Fruit fly (Drosophila melanogaster) whole organism, embryonic: ENCODE measurements around the gene Or67a.

Source experiments
- Aef1 ChIP-seq: fragments of 200-800 bp; sonication (Bioruptor generic); IDR thresholded peaks from 3 replicates; pipeline ENCODE4 v1.3.6; 2022; ENCODE audit warnings: missing biosample characterization, missing genetic modification characterization
- BtbVII ChIP-seq: fragments of 200-800 bp; sonication (Bioruptor generic); optimal IDR thresholded peaks from 3 replicates; lab custom pipeline; 2017; ENCODE audit warnings: missing biosample characterization, mild to moderate bottlenecking, missing genetic modification characterization
- CG10366 ChIP-seq: fragments of 200-800 bp; sonication (Bioruptor generic); IDR thresholded peaks from 2 replicates; pipeline ENCODE4 v1.3.6; 2022; ENCODE audit warnings: missing biosample characterization, missing genetic modification characterization
- CG10431 ChIP-seq: fragments of 200-800 bp; sonication (Bioruptor generic); optimal IDR thresholded peaks from 3 replicates; lab custom pipeline; 2018; ENCODE audit warnings: missing biosample characterization, mild to moderate bottlenecking, missing genetic modification characterization
- CG11085 ChIP-seq: fragments of 200-800 bp; sonication (Bioruptor generic); IDR thresholded peaks from 2 replicates; pipeline ENCODE4 v1.3.6; 2022; ENCODE audit warnings: missing biosample characterization, missing genetic modification characterization
- CG11093 ChIP-seq: fragments of 200-800 bp; sonication (Bioruptor generic); IDR thresholded peaks from 3 replicates; pipeline ENCODE4 v1.3.6; 2022; ENCODE audit warnings: missing biosample characterization, missing genetic modification characterization
- CG11504 ChIP-seq: fragments of 200-800 bp; sonication (Bioruptor generic); optimal IDR thresholded peaks from 3 replicates; lab custom pipeline; 2019; ENCODE audit warnings: missing biosample characterization, mild to moderate bottlenecking, missing genetic modification characterization, moderate library complexity
- CG12104 ChIP-seq: fragments of 200-800 bp; sonication (Bioruptor generic); optimal IDR thresholded peaks from 3 replicates; lab custom pipeline; 2016; ENCODE audit warnings: missing biosample characterization, missing genetic modification characterization
- CG13424 ChIP-seq: fragments of 200-800 bp; sonication (Bioruptor generic); optimal IDR thresholded peaks from 2 replicates; lab custom pipeline; 2019; ENCODE audit warnings: missing biosample characterization, mild to moderate bottlenecking, missing genetic modification characterization, moderate library complexity
- CG13775 ChIP-seq: fragments of 200-800 bp; sonication (Bioruptor generic); optimal IDR thresholded peaks from 3 replicates; lab custom pipeline; 2017; ENCODE audit warnings: missing biosample characterization, mild to moderate bottlenecking, missing genetic modification characterization
- CG15514 ChIP-seq: fragments of 200-800 bp; sonication (Bioruptor generic); optimal IDR thresholded peaks from 3 replicates; lab custom pipeline; 2017; ENCODE audit warnings: missing biosample characterization, missing genetic modification characterization, mild to moderate bottlenecking, moderate library complexity, missing genetic modification reagents
- CG31441 ChIP-seq: fragments of 200-800 bp; sonication (Bioruptor generic); IDR thresholded peaks from 2 replicates; pipeline ENCODE4 v1.3.6; 2022; ENCODE audit warnings: missing biosample characterization, missing genetic modification characterization
- CG4282 ChIP-seq: fragments of 200-800 bp; sonication (Bioruptor generic); optimal IDR thresholded peaks from 2 replicates; lab custom pipeline; 2016; ENCODE audit warnings: missing biosample characterization, missing genetic modification characterization
- CG6765 ChIP-seq: fragments of 200-800 bp; sonication (Bioruptor generic); optimal IDR thresholded peaks from 3 replicates; lab custom pipeline; 2017; ENCODE audit warnings: missing biosample characterization, mild to moderate bottlenecking, missing genetic modification characterization
- CG7556 ChIP-seq: fragments of 200-800 bp; sonication (Bioruptor generic); optimal IDR thresholded peaks from 2 replicates; lab custom pipeline; 2017; ENCODE audit warnings: missing biosample characterization, mild to moderate bottlenecking, missing genetic modification characterization
- CG8388 ChIP-seq: fragments of 200-800 bp; sonication (Bioruptor generic); optimal IDR thresholded peaks from 2 replicates; lab custom pipeline; 2019; ENCODE audit warnings: missing biosample characterization, mild to moderate bottlenecking, missing genetic modification characterization, moderate library complexity
- CG8924 ChIP-seq: fragments of 200-800 bp; optimal IDR thresholded peaks from 3 replicates; lab custom pipeline; 2019; ENCODE audit warnings: missing biosample characterization, mild to moderate bottlenecking, missing genetic modification characterization, moderate library complexity
- Dek ChIP-seq: fragments of 200-800 bp; sonication (Bioruptor generic); optimal IDR thresholded peaks from 3 replicates; lab custom pipeline; 2019; ENCODE audit warnings: missing biosample characterization, mild to moderate bottlenecking, missing genetic modification characterization, moderate library complexity
- Drgx ChIP-seq: fragments of 200-800 bp; sonication (Bioruptor generic); IDR thresholded peaks from 2 replicates; pipeline ENCODE4 v1.3.6; 2022; ENCODE audit warnings: missing biosample characterization, missing genetic modification characterization
- Fer3 ChIP-seq: fragments of 200-800 bp; sonication (Bioruptor generic); optimal IDR thresholded peaks from 2 replicates; lab custom pipeline; 2018; ENCODE audit warnings: missing biosample characterization, mild to moderate bottlenecking, missing genetic modification characterization, moderate library complexity
- H15 ChIP-seq: fragments of 200-800 bp; sonication (Bioruptor generic); IDR thresholded peaks from 3 replicates; pipeline ENCODE4 v1.3.6; 2022; ENCODE audit warnings: missing biosample characterization, missing genetic modification characterization
- Lpt ChIP-seq: fragments of >200 bp; optimal IDR thresholded peaks from 2 replicates; lab custom pipeline; 2018; ENCODE audit warnings: missing biosample characterization, missing genetic modification characterization
- MTF-1 ChIP-seq: fragments of 200-800 bp; sonication (Bioruptor generic); optimal IDR thresholded peaks from 2 replicates; lab custom pipeline; 2018; ENCODE audit warnings: missing biosample characterization, mild to moderate bottlenecking, missing genetic modification characterization, borderline replicate concordance
- Med ChIP-seq: fragments of 200-800 bp; sonication (Bioruptor generic); peaks from one replicate; lab custom pipeline; 2016; ENCODE audit warnings: missing biosample characterization, missing genetic modification characterization, mild to moderate bottlenecking, inconsistent platforms, moderate library complexity
- Ptx1 ChIP-seq: fragments of 200-800 bp; sonication (Bioruptor generic); IDR thresholded peaks from 2 replicates; pipeline ENCODE4 v1.3.6; 2022; ENCODE audit warnings: missing biosample characterization, missing genetic modification characterization
- Six4 ChIP-seq: fragments of 200-800 bp; sonication (Bioruptor generic); optimal IDR thresholded peaks from 2 replicates; lab custom pipeline; 2016; ENCODE audit warnings: missing biosample characterization, missing genetic modification characterization
- Sry-δ ChIP-seq: fragments of 200-800 bp; sonication (Bioruptor generic); optimal IDR thresholded peaks from 2 replicates; lab custom pipeline; 2016; ENCODE audit warnings: missing biosample characterization, missing genetic modification characterization
- al ChIP-seq: fragments of 200-800 bp; sonication (Bioruptor generic); IDR thresholded peaks from 2 replicates; pipeline ENCODE4 v1.3.6; 2022; ENCODE audit warnings: missing biosample characterization, missing genetic modification characterization
- bsh ChIP-seq, 2 experiments: fragments of 200-800 bp; sonication (Bioruptor generic); optimal IDR thresholded peaks; 2 replicates each; lab custom pipeline; 2017 to 2018; ENCODE audit warnings: mild to moderate bottlenecking in 2 of 2, missing biosample characterization in 2 of 2, missing genetic modification characterization in 2 of 2, moderate library complexity in 1 of 2
- chm ChIP-seq: fragments of 200-800 bp; sonication (Bioruptor generic); IDR thresholded peaks from 2 replicates; pipeline ENCODE4 v1.3.6; 2022; ENCODE audit warnings: missing biosample characterization, missing genetic modification characterization
- cwo ChIP-seq: fragments of 200-800 bp; sonication (Bioruptor generic); optimal IDR thresholded peaks from 3 replicates; lab custom pipeline; 2017; ENCODE audit warnings: missing biosample characterization, missing genetic modification characterization, mild to moderate bottlenecking, moderate library complexity, missing genetic modification reagents
- disco-r ChIP-seq: fragments of 200-800 bp; sonication (Bioruptor generic); optimal IDR thresholded peaks from 2 replicates; lab custom pipeline; 2016; ENCODE audit warnings: missing biosample characterization, missing genetic modification characterization
- dm ChIP-seq: fragments of 200-800 bp; sonication (Bioruptor generic); optimal IDR thresholded peaks from 3 replicates; lab custom pipeline; 2016; ENCODE audit warnings: missing biosample characterization, missing genetic modification characterization
- gce ChIP-seq: fragments of 200-800 bp; sonication (Bioruptor generic); IDR thresholded peaks from 3 replicates; pipeline ENCODE4 v1.3.6; 2022; ENCODE audit warnings: missing biosample characterization, missing genetic modification characterization
- gcm2 ChIP-seq: fragments of 200-800 bp; sonication (Bioruptor generic); optimal IDR thresholded peaks from 2 replicates; lab custom pipeline; 2016; ENCODE audit warnings: missing biosample characterization, missing genetic modification characterization
- insv ChIP-seq, 2 experiments: fragments of 200-800 bp; sonication (Bioruptor generic); optimal IDR thresholded peaks; 3 replicates each; lab custom pipeline; 2016 to 2018; ENCODE audit warnings: missing biosample characterization in 2 of 2, missing genetic modification characterization in 2 of 2
- kni ChIP-seq: fragments of 200-800 bp; sonication (Bioruptor generic); optimal IDR thresholded peaks from 3 replicates; lab custom pipeline; 2017; ENCODE audit warnings: mild to moderate bottlenecking, missing biosample characterization, missing genetic modification reagents, missing genetic modification characterization
- mld ChIP-seq: fragments of 200-800 bp; sonication (Bioruptor generic); IDR thresholded peaks from 3 replicates; pipeline ENCODE4 v1.3.6; 2022; ENCODE audit warnings: missing biosample characterization, missing genetic modification characterization; ENCODE audit not compliant: partially characterized antibody
- nau ChIP-seq: fragments of 200-800 bp; sonication (Bioruptor generic); optimal IDR thresholded peaks from 3 replicates; lab custom pipeline; 2017; ENCODE audit warnings: missing biosample characterization, mild to moderate bottlenecking, missing genetic modification characterization, missing genetic modification reagents
- org-1 ChIP-seq: fragments of 200-800 bp; sonication (Bioruptor generic); optimal IDR thresholded peaks from 2 replicates; lab custom pipeline; 2017; ENCODE audit warnings: missing biosample characterization, missing genetic modification characterization
- pan ChIP-seq, 4 experiments: fragments of >200 bp in 3 of 4; fragments of 200-800 bp in 1 of 4; sonication (Bioruptor generic) in 1 of 4; optimal IDR thresholded peaks in 3 of 4; IDR thresholded peaks in 1 of 4; 2 replicates each; pipeline versions ENCODE4 v1.3.6 to Lab custom; 2017 to 2022; ENCODE audit warnings: missing biosample characterization in 2 of 4, missing genetic modification characterization in 2 of 4, mixed read lengths in 1 of 4
- phol ChIP-seq: fragments of 200-800 bp; sonication (Bioruptor generic); optimal IDR thresholded peaks from 3 replicates; lab custom pipeline; 2018; ENCODE audit warnings: missing biosample characterization, mild to moderate bottlenecking, missing genetic modification characterization, moderate library complexity
- pum ChIP-seq: fragments of 200-800 bp; sonication (Bioruptor generic); optimal IDR thresholded peaks from 2 replicates; lab custom pipeline; 2016; ENCODE audit warnings: missing biosample characterization, missing genetic modification characterization
- row ChIP-seq: fragments of 200-800 bp; sonication (Bioruptor generic); IDR thresholded peaks from 3 replicates; pipeline ENCODE4 v1.3.6; 2022; ENCODE audit warnings: missing biosample characterization, missing genetic modification characterization
- salm ChIP-seq: fragments of 200-800 bp; sonication (Bioruptor generic); optimal IDR thresholded peaks from 2 replicates; lab custom pipeline; 2018; ENCODE audit warnings: missing biosample characterization, mild to moderate bottlenecking, missing genetic modification characterization
- sob ChIP-seq: fragments of 200-800 bp; sonication (Bioruptor generic); IDR thresholded peaks from 2 replicates; pipeline ENCODE4 v1.3.6; 2022; ENCODE audit warnings: missing biosample characterization, missing genetic modification characterization
- stwl ChIP-seq: fragments of 200-800 bp; sonication (Bioruptor generic); optimal IDR thresholded peaks from 3 replicates; lab custom pipeline; 2018; ENCODE audit warnings: missing biosample characterization, mild to moderate bottlenecking, missing genetic modification characterization, moderate library complexity
- tap ChIP-seq: fragments of 200-800 bp; optimal IDR thresholded peaks from 3 replicates; lab custom pipeline; 2019; ENCODE audit warnings: missing biosample characterization, mild to moderate bottlenecking, missing genetic modification characterization, moderate library complexity
- yki ChIP-seq: fragments of >200 bp; optimal IDR thresholded peaks from 3 replicates; lab custom pipeline; 2018

Or67a gene

DNA sequence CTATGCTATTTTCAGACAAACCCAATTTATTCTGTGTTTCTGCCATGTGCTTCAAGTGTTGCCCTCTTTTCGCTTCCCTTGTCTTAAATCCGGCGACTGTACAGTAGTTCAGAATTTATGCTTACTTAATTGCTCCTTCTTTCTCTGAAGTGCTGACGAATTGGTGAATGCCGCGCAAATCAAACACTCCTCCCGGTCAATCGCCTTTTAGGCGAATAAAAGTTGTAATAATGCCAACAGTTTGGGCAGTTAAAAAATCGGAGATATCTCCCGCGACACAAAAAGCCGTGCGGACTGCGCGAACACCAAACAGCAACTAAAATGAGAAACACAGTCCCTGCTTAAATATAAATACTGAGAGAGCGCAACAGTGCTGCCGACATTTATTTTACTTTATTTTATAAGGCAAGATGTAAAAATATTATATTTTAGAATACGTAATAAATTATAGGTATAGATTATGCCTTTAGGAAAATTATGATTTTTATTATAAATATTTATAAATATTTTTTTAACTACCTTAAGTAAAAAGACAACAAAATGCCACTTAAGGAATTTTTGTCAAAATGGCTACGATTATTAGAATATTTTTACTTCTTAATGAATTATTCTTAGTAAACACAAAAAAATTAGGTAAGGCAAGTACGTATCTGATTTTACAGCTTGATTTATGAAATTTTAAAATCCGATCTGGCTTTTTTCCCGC, 23.7 kb upstream of the Or67a start, which contains the start of gene path (continued):
- TF ChIP-seq Med (GFP tag; lab: Kevin White, UChicago) (peak; percentile 85), CG11504 (tag; lab: Kevin White, UChicago) (peak; percentile 71), Aef1 (GFP tag; lab: Robert Waterston, UW) (no peak), Six4 (GFP tag; lab: Kevin White, UChicago) (peak; percentile 41), Fer3 (tag; lab: Kevin White, UChicago) (peak; percentile 34), Dek (tag; lab: Kevin White, UChicago) (peak; percentile 12), mld (GFP tag; lab: Robert Waterston, UW) (no peak), MTF-1 (peak; percentile 49), H15 (GFP tag; lab: Robert Waterston, UW) (no peak), CG13775 (GFP tag; lab: Kevin White, UChicago) (peak; percentile 3), CG11093 (GFP tag; lab: Robert Waterston, UW) (no peak), dm (GFP tag; lab: Kevin White, UChicago) (peak; percentile 57), BtbVII (peak; percentile 39), Ptx1 (GFP tag; lab: Robert Waterston, UW) (no peak; the same call in 1 of the 2 replicates), pan (optimal IDR thresholded peaks at IDR 0.05; lab: Kevin White, UChicago) (no peak), pan (GFP tag; optimal IDR thresholded peaks at IDR 0.05 in 1 of 2, IDR thresholded peaks at IDR 0.05 in 1 of 2) (peak in 1 of 2 experiments; percentile 10), phol (tag; lab: Kevin White, UChicago) (peak; percentile 66), CG8924 (tag; lab: Kevin White, UChicago) (peak; percentile 59), row (GFP tag; lab: Robert Waterston, UW) (peak; percentile 60), Lpt (GFP tag; lab: Kevin White, UChicago) (no peak), sob (GFP tag; lab: Robert Waterston, UW) (0 out of 2 replicates have a peak, but pooled peaks have one; percentile 24), pum (GFP tag; lab: Kevin White, UChicago) (no peak), cwo (GFP tag; lab: Kevin White, UChicago) (peak; percentile 50), CG13424 (peak; percentile 57), Drgx (GFP tag; lab: Robert Waterston, UW) (no peak), CG31441 (GFP tag; lab: Robert Waterston, UW) (peak; percentile 84), CG11085 (GFP tag; lab: Robert Waterston, UW) (0 out of 2 replicates have a peak, but pooled peaks have one; percentile 18), kni (peak; percentile 29), salm (no peak), CG4282 (GFP tag; lab: Kevin White, UChicago) (peak; percentile 38), nau (GFP tag; lab: Kevin White, UChicago) (peak; percentile 19), CG15514 (GFP tag; lab: Kevin White, UChicago) (peak; percentile 38), disco-r (no peak), al (GFP tag; lab: Robert Waterston, UW) (no peak), CG10431 (peak; percentile 2), CG7556 (GFP tag; lab: Kevin White, UChicago) (peak; percentile 54), insv (GFP tag; optimal IDR thresholded peaks at IDR 0.05; lab: Kevin White, UChicago) (peak in 1 of 2 experiments; percentile 10), CG6765 (GFP tag; lab: Kevin White, UChicago) (peak; percentile 52), chm (peak; percentile 69; the same call in 1 of the 2 replicates), CG8388 (GFP tag; lab: Kevin White, UChicago) (peak; percentile 58), org-1 (GFP tag; lab: Kevin White, UChicago) (no peak), CG10366 (GFP tag; lab: Robert Waterston, UW) (peak; percentile 16; the same call in 1 of the 2 replicates), gcm2 (no peak), tap (tag; lab: Kevin White, UChicago) (peak; percentile 25), bsh (GFP tag; optimal IDR thresholded peaks at IDR 0.05; lab: Kevin White, UChicago) (peak in 1 of 2 experiments; percentile 25), gce (GFP tag; lab: Robert Waterston, UW) (0 out of 3 replicates have a peak, but pooled peaks have one; percentile 17), Sry-δ (GFP tag; lab: Kevin White, UChicago) (no peak), yki (no peak), CG12104 (GFP tag; lab: Kevin White, UChicago) (peak; percentile 66), stwl (no peak)
